ENCODE assay signal across 1 fruit fly cellular context in genomic region chr2L:14519251-14519650, dm6.
TF ChIP-seq lines count a peak whose summit lies in the region.

No protein-coding gene starts in this region.

TF ChIP-seq in whole organism, embryonic, 481 proteins besides CTCF, POLR2A, EP300 and RAD21 (continued from another document and continues in another):
- TF ChIP-seq Fer1 (GFP tag; optimal IDR thresholded peaks at IDR 0.05; lab: Kevin White, UChicago) (no peak), H2.0 (GFP tag; IDR thresholded peaks at IDR 0.05; lab: Robert Waterston, UW) (0 out of 2 replicates have a peak, but pooled peaks have one; percentile 7), nerfin-1 (tag; optimal IDR thresholded peaks at IDR 0.05; lab: Kevin White, UChicago) (peak; percentile 1), her (GFP tag; optimal IDR thresholded peaks at IDR 0.05; lab: Kevin White, UChicago) (no peak), gcm (GFP tag; optimal IDR thresholded peaks at IDR 0.05; lab: Kevin White, UChicago) (peak; percentile 60), CG2120 (GFP tag; optimal IDR thresholded peaks at IDR 0.05; lab: Kevin White, UChicago) (peak; percentile 16), Fer2 (tag; optimal IDR thresholded peaks at IDR 0.05; lab: Kevin White, UChicago) (no peak), CG18619 (GFP tag; optimal IDR thresholded peaks at IDR 0.05; lab: Kevin White, UChicago) (peak; percentile 5), CG18599 (GFP tag; optimal IDR thresholded peaks at IDR 0.05; lab: Kevin White, UChicago) (no peak), unc-4 (GFP tag; IDR thresholded peaks at IDR 0.05; lab: Robert Waterston, UW; ENCODE audit: partially characterized antibody) (no peak), CG2116 (GFP tag; optimal IDR thresholded peaks at IDR 0.05; lab: Kevin White, UChicago) (peak; percentile 20), CG4424 (GFP tag; optimal IDR thresholded peaks at IDR 0.05; lab: Kevin White, UChicago) (peak; percentile 59), slp2 (GFP tag; optimal IDR thresholded peaks at IDR 0.05; lab: Kevin White, UChicago) (no peak), HmgZ (tag; optimal IDR thresholded peaks at IDR 0.05; lab: Kevin White, UChicago) (no peak), CG2712 (tag; optimal IDR thresholded peaks at IDR 0.05; lab: Kevin White, UChicago) (peak; percentile 72), CG13424 (tag; optimal IDR thresholded peaks at IDR 0.05; lab: Kevin White, UChicago) (peak; percentile 58), CG5953 (GFP tag; IDR thresholded peaks at IDR 0.05; lab: Robert Waterston, UW) (no peak), en (GFP tag; optimal IDR thresholded peaks at IDR 0.05; lab: Kevin White, UChicago) (no peak), CG2202 (tag; optimal IDR thresholded peaks at IDR 0.05; lab: Kevin White, UChicago) (peak; percentile 40), seq (GFP tag; IDR thresholded peaks at IDR 0.05; lab: Robert Waterston, UW) (0 out of 2 replicates have a peak, but pooled peaks have one; percentile 40), CG31224 (GFP tag; IDR thresholded peaks at IDR 0.05; lab: Robert Waterston, UW) (no peak), CG7556 (GFP tag; optimal IDR thresholded peaks at IDR 0.05; lab: Kevin White, UChicago) (peak; percentile 54), eyg (GFP tag; optimal IDR thresholded peaks at IDR 0.05; lab: Kevin White, UChicago) (no peak), CG15479 (GFP tag; optimal IDR thresholded peaks at IDR 0.05; lab: Kevin White, UChicago) (no peak), CG17612 (GFP tag; IDR thresholded peaks at IDR 0.05; lab: Robert Waterston, UW) (no peak), ftz-f1 (GFP tag; optimal IDR thresholded peaks at IDR 0.05; lab: Kevin White, UChicago) (no peak), pan (optimal IDR thresholded peaks at IDR 0.05; lab: Kevin White, UChicago) (peak in 1 of 2 experiments; percentile 22), pan (GFP tag; optimal IDR thresholded peaks at IDR 0.05 in 1 of 2, IDR thresholded peaks at IDR 0.05 in 1 of 2) (no peak), Dref (GFP tag; IDR thresholded peaks at IDR 0.05; lab: Robert Waterston, UW) (no peak), dati (GFP tag; IDR thresholded peaks at IDR 0.05; lab: Robert Waterston, UW) (0 out of 2 replicates have a peak, but pooled peaks have one; percentile 9), CG4820 (GFP tag; optimal IDR thresholded peaks at IDR 0.05; lab: Kevin White, UChicago) (peak; percentile 42), pros (GFP tag; optimal IDR thresholded peaks at IDR 0.05; lab: Kevin White, UChicago) (peak; percentile 26), CG12155 (GFP tag; optimal IDR thresholded peaks at IDR 0.05; lab: Kevin White, UChicago) (peak; percentile 40), CG14050 (GFP tag; IDR thresholded peaks at IDR 0.05; lab: Robert Waterston, UW) (peak; percentile 46; the same call in 2 of the 3 replicates), Hmx (GFP tag; optimal IDR thresholded peaks at IDR 0.05; lab: Kevin White, UChicago) (no peak), Vsx1 (GFP tag; optimal IDR thresholded peaks at IDR 0.05; lab: Kevin White, UChicago) (peak; percentile 12), CG10209 (GFP tag; optimal IDR thresholded peaks at IDR 0.05; lab: Kevin White, UChicago) (peak; percentile 48), PHDP (tag; optimal IDR thresholded peaks at IDR 0.05; lab: Kevin White, UChicago) (peak; percentile 43), row (GFP tag; IDR thresholded peaks at IDR 0.05; lab: Robert Waterston, UW) (peak; percentile 88), CG17802 (tag; optimal IDR thresholded peaks at IDR 0.05; lab: Kevin White, UChicago) (no peak), shn (GFP tag; optimal IDR thresholded peaks at IDR 0.05; lab: Kevin White, UChicago) (no peak), prd (optimal IDR thresholded peaks at IDR 0.05; lab: Kevin White, UChicago) (no peak), prd (GFP tag; IDR thresholded peaks at IDR 0.05; lab: Robert Waterston, UW) (peak; percentile 66; the same call in 2 of the 3 replicates), CG1602 (GFP tag; optimal IDR thresholded peaks at IDR 0.05; lab: Kevin White, UChicago) (peak; percentile 41), CG14710 (tag; optimal IDR thresholded peaks at IDR 0.05; lab: Kevin White, UChicago) (peak; percentile 47), fd3F (GFP tag; optimal IDR thresholded peaks at IDR 0.05; lab: Kevin White, UChicago) (peak; percentile 11), sr (GFP tag; IDR thresholded peaks at IDR 0.05; lab: Robert Waterston, UW) (no peak), gem (tag; optimal IDR thresholded peaks at IDR 0.05; lab: Kevin White, UChicago) (peak; percentile 79), CG17361 (GFP tag; IDR thresholded peaks at IDR 0.05; lab: Robert Waterston, UW) (peak; percentile 42; the same call in 1 of the 3 replicates), ranshi (GFP tag; IDR thresholded peaks at IDR 0.05; lab: Robert Waterston, UW) (no peak), CG6689 (GFP tag; IDR thresholded peaks at IDR 0.05; lab: Robert Waterston, UW) (peak; percentile 35; the same call in 1 of the 2 replicates), CG8388 (GFP tag; optimal IDR thresholded peaks at IDR 0.05; lab: Kevin White, UChicago) (peak; percentile 62), esg (GFP tag; conservative IDR thresholded peaks at IDR 0.05; lab: Robert Waterston, UW) (peak; percentile 46; the same call in 1 of the 2 replicates), CG7839 (tag; optimal IDR thresholded peaks at IDR 0.05; lab: Kevin White, UChicago) (peak; percentile 56), E2f2 (GFP tag; IDR thresholded peaks at IDR 0.05; lab: Robert Waterston, UW) (peak; percentile 42; the same call in 1 of the 2 replicates), CG14965 (GFP tag; optimal IDR thresholded peaks at IDR 0.05; lab: Kevin White, UChicago; ENCODE audit: borderline replicate concordance) (no peak), Sox102F (GFP tag; optimal IDR thresholded peaks at IDR 0.05; lab: Kevin White, UChicago) (peak; percentile 75), Nf-YB (GFP tag; optimal IDR thresholded peaks at IDR 0.05; lab: Kevin White, UChicago) (peak; percentile 20), CG34224 (GFP tag; IDR thresholded peaks at IDR 0.05; lab: Robert Waterston, UW; ENCODE audit: partially characterized antibody) (no peak), CG6654 (GFP tag; optimal IDR thresholded peaks at IDR 0.05; lab: Kevin White, UChicago) (no peak), trem (tag; optimal IDR thresholded peaks at IDR 0.05; lab: Kevin White, UChicago) (peak; percentile 21), CG12391 (tag; optimal IDR thresholded peaks at IDR 0.05; lab: Kevin White, UChicago) (peak; percentile 74), B-H1 (GFP tag; IDR thresholded peaks at IDR 0.05; lab: Robert Waterston, UW) (no peak), ro (GFP tag; IDR thresholded peaks at IDR 0.05; lab: Robert Waterston, UW) (no peak), CG11560 (tag; IDR thresholded peaks at IDR 0.05; lab: Robert Waterston, UW) (peak; percentile 29; the same call in 1 of the 3 replicates), CG12299 (tag; optimal IDR thresholded peaks at IDR 0.05; lab: Kevin White, UChicago) (no peak), CG3163 (GFP tag; optimal IDR thresholded peaks at IDR 0.05; lab: Kevin White, UChicago) (no peak), Mes4 (GFP tag; optimal IDR thresholded peaks at IDR 0.05; lab: Kevin White, UChicago) (no peak), Chrac-16 (GFP tag; optimal IDR thresholded peaks at IDR 0.05; lab: Kevin White, UChicago) (peak; percentile 41), CG14860 (GFP tag; IDR thresholded peaks at IDR 0.05; lab: Robert Waterston, UW; ENCODE audit: partially characterized antibody) (no peak), grau (tag; optimal IDR thresholded peaks at IDR 0.05; lab: Kevin White, UChicago) (peak; percentile 60), tup (GFP tag; optimal IDR thresholded peaks at IDR 0.05; lab: Kevin White, UChicago) (no peak), az2 (GFP tag; optimal IDR thresholded peaks at IDR 0.05; lab: Kevin White, UChicago) (peak; percentile 63), tx (GFP tag; optimal IDR thresholded peaks at IDR 0.05; lab: Kevin White, UChicago) (no peak), hkb (optimal IDR thresholded peaks at IDR 0.05; lab: Kevin White, UChicago) (no peak), hkb (GFP tag; IDR thresholded peaks at IDR 0.05; lab: Robert Waterston, UW) (0 out of 2 replicates have a peak, but pooled peaks have one; percentile 25), CG6254 (GFP tag; optimal IDR thresholded peaks at IDR 0.05; lab: Kevin White, UChicago) (peak; percentile 1), jigr1 (GFP tag; IDR thresholded peaks at IDR 0.05; lab: Robert Waterston, UW) (no peak), ttk (GFP tag; IDR thresholded peaks at IDR 0.05; lab: Robert Waterston, UW) (peak; percentile 60), CG9727 (GFP tag; optimal IDR thresholded peaks at IDR 0.05; lab: Kevin White, UChicago) (peak; percentile 77), dmrt11E (tag; optimal IDR thresholded peaks at IDR 0.05; lab: Kevin White, UChicago) (peak; percentile 81), tna (GFP tag; IDR thresholded peaks at IDR 0.05; lab: Robert Waterston, UW; ENCODE audit: partially characterized antibody) (no peak), caup (GFP tag; optimal IDR thresholded peaks at IDR 0.05; lab: Kevin White, UChicago; ENCODE audit: severe bottlenecking) (no peak), Dek (tag; optimal IDR thresholded peaks at IDR 0.05; lab: Kevin White, UChicago) (peak; percentile 9), Mrtf (GFP tag; IDR thresholded peaks at IDR 0.05; lab: Robert Waterston, UW) (no peak), CG7928 (GFP tag; optimal IDR thresholded peaks at IDR 0.05; lab: Kevin White, UChicago) (no peak), CG14667 (GFP tag; IDR thresholded peaks at IDR 0.05; lab: Robert Waterston, UW) (no peak), CG11723 (GFP tag; optimal IDR thresholded peaks at IDR 0.05; lab: Kevin White, UChicago) (peak; percentile 7), CG6175 (GFP tag; IDR thresholded peaks at IDR 0.05; lab: Robert Waterston, UW) (no peak), MTF-1 (GFP tag; optimal IDR thresholded peaks at IDR 0.05; lab: Kevin White, UChicago; ENCODE audit: borderline replicate concordance) (no peak), dpn (GFP tag; optimal IDR thresholded peaks at IDR 0.05; lab: Kevin White, UChicago) (peak in 1 of 2 experiments; percentile 3), oc (tag; optimal IDR thresholded peaks at IDR 0.05; lab: Kevin White, UChicago) (no peak), bsh (GFP tag; optimal IDR thresholded peaks at IDR 0.05; lab: Kevin White, UChicago) (peak in 1 of 2 experiments; percentile 78), Bteb2 (GFP tag; optimal IDR thresholded peaks at IDR 0.05; lab: Kevin White, UChicago) (peak; percentile 5), Xrp1 (GFP tag; IDR thresholded peaks at IDR 0.05; lab: Robert Waterston, UW) (peak; percentile 69), CG12942 (GFP tag; optimal IDR thresholded peaks at IDR 0.05; lab: Kevin White, UChicago) (peak; percentile 31), pum (GFP tag; optimal IDR thresholded peaks at IDR 0.05; lab: Kevin White, UChicago) (peak; percentile 7), TFAM (GFP tag; optimal IDR thresholded peaks at IDR 0.05; lab: Kevin White, UChicago) (no peak), Hey (tag; optimal IDR thresholded peaks at IDR 0.05; lab: Kevin White, UChicago) (no peak), CG31441 (GFP tag; IDR thresholded peaks at IDR 0.05; lab: Robert Waterston, UW) (peak; percentile 58), CG12104 (GFP tag; optimal IDR thresholded peaks at IDR 0.05; lab: Kevin White, UChicago) (peak; percentile 28), CG9437 (GFP tag; optimal IDR thresholded peaks at IDR 0.05; lab: Kevin White, UChicago) (peak; percentile 19), sim (GFP tag; IDR thresholded peaks at IDR 0.05; lab: Robert Waterston, UW) (peak; percentile 75; the same call in 1 of the 2 replicates), Deaf1 (tag; optimal IDR thresholded peaks at IDR 0.05; lab: Kevin White, UChicago) (no peak), sqz (GFP tag; optimal IDR thresholded peaks at IDR 0.05; lab: Kevin White, UChicago) (no peak), gsb-n (tag; optimal IDR thresholded peaks at IDR 0.05; lab: Kevin White, UChicago) (peak; percentile 40), Lpt (GFP tag; optimal IDR thresholded peaks at IDR 0.05; lab: Kevin White, UChicago) (no peak), CG9609 (GFP tag; optimal IDR thresholded peaks at IDR 0.05; lab: Kevin White, UChicago) (no peak), Ada2b (GFP tag; IDR thresholded peaks at IDR 0.05; lab: Robert Waterston, UW) (peak; percentile 19; the same call in 1 of the 2 replicates), Awh (GFP tag; IDR thresholded peaks at IDR 0.05; lab: Robert Waterston, UW) (no peak), tgo (GFP tag; IDR thresholded peaks at IDR 0.05; lab: Robert Waterston, UW) (peak; percentile 63; the same call in 2 of the 3 replicates), sc (optimal IDR thresholded peaks at IDR 0.05; lab: Kevin White, UChicago) (no peak), sc (GFP tag; optimal IDR thresholded peaks at IDR 0.05; lab: Kevin White, UChicago) (peak; percentile 57), CG32767 (GFP tag; IDR thresholded peaks at IDR 0.05; lab: Robert Waterston, UW) (peak; percentile 22; the same call in 1 of the 2 replicates), Xbp1 (GFP tag; optimal IDR thresholded peaks at IDR 0.05; lab: Kevin White, UChicago) (peak; percentile 57), ci (GFP tag; IDR thresholded peaks at IDR 0.05; lab: Robert Waterston, UW) (peak; percentile 59; the same call in 1 of the 3 replicates), pnt (GFP tag; optimal IDR thresholded peaks at IDR 0.05; lab: Kevin White, UChicago) (peak; percentile 5), fd96Cb (tag; optimal IDR thresholded peaks at IDR 0.05; lab: Kevin White, UChicago) (peak; percentile 39), vvl (GFP tag; IDR thresholded peaks at IDR 0.05; lab: Robert Waterston, UW) (peak; percentile 86), CG2889 (GFP tag; IDR thresholded peaks at IDR 0.05; lab: Robert Waterston, UW) (no peak), ase (GFP tag; IDR thresholded peaks at IDR 0.05; lab: Robert Waterston, UW) (no peak), phol (tag; optimal IDR thresholded peaks at IDR 0.05; lab: Kevin White, UChicago) (peak; percentile 54), Mad (GFP tag; optimal IDR thresholded peaks at IDR 0.05; lab: Kevin White, UChicago) (no peak), Dbx (GFP tag; IDR thresholded peaks at IDR 0.05; lab: Robert Waterston, UW) (no peak), ewg (GFP tag; optimal IDR thresholded peaks at IDR 0.05; lab: Kevin White, UChicago) (peak; percentile 42), CG10462 (GFP tag; optimal IDR thresholded peaks at IDR 0.05; lab: Kevin White, UChicago) (peak; percentile 10), CG7987 (GFP tag; optimal IDR thresholded peaks at IDR 0.05; lab: Kevin White, UChicago) (no peak), CG15269 (tag; optimal IDR thresholded peaks at IDR 0.05; lab: Kevin White, UChicago) (peak; percentile 41), CG11504 (tag; optimal IDR thresholded peaks at IDR 0.05; lab: Kevin White, UChicago) (peak; percentile 74), CG10366 (GFP tag; IDR thresholded peaks at IDR 0.05; lab: Robert Waterston, UW) (peak; percentile 40; the same call in 1 of the 2 replicates), CrebB (tag; optimal IDR thresholded peaks at IDR 0.05; lab: Kevin White, UChicago) (no peak)
